Worm (Caenorhabditis elegans): ENCODE results near the gene C17C3.3.

DNA sequence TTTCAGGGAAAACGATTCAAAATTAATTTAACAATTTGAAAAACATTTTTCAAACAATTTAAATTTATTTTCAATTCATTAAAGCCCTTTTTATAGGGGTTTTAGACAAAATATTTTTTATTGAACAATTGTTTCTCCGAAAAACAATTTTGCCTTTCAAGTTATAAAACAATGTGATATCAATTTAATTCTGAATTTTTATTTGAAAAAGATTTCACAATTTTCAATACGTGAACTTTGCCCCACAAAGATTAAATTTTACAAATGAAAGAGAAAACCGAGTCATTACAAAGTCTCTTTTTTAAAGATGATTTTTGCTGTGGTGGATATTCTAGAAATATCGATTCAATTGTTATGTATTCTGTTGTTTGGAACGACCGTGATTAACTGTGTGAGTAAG lies 42.6 kb upstream of the C17C3.3 start, which contains the start of gene ZK177.2:
- TF ChIP-seq snpc-4 (tag; optimal IDR thresholded peaks at IDR 0.05) (no peak), egl-27 (tag; optimal IDR thresholded peaks at IDR 0.05) (no peak), ces-1 (GFP tag; optimal IDR thresholded peaks at IDR 0.05) (no peak), tbx-2 (tag; optimal IDR thresholded peaks at IDR 0.05) (no peak), ceh-82 (tag; optimal IDR thresholded peaks at IDR 0.05) (no peak), fkh-10 (GFP tag; optimal IDR thresholded peaks at IDR 0.05) (no peak), unc-62 (GFP tag; optimal IDR thresholded peaks at IDR 0.05) (no peak), ceh-63 (GFP tag; optimal IDR thresholded peaks at IDR 0.05) (no peak), mdl-1 (tag; optimal IDR thresholded peaks at IDR 0.05) (no peak), fkh-8 (tag; optimal IDR thresholded peaks at IDR 0.05) (no peak), unc-130 (tag; optimal IDR thresholded peaks at IDR 0.05) (no peak), lir-3 (tag; optimal IDR thresholded peaks at IDR 0.05; ENCODE audit: poor library complexity) (no peak), elt-2 (tag; optimal IDR thresholded peaks at IDR 0.05) (no peak), nhr-76 (tag; optimal IDR thresholded peaks at IDR 0.05) (no peak)
